Worm (Caenorhabditis elegans): ENCODE results near the gene gtr-1.

Gene gtr-1

DNA sequence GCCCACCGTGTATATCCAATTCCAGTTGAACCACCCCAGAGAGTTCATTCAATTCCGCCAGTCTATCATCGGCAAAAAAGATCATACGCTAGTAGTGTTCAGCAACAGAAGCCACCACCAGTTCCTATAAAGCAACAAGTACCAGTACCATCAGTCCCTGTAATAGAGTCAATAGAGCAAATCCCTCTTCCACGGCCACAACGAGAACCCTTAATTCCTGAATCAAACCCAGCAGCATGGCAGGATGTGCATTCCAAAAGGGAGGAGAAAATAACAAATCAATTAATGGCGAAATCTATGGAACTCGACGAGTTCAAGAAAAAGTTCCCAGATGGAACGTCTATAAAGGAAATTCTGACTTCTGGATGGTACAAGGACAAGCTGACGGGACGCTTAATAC is 12.7 kb upstream of the gtr-1 start:
- TF ChIP-seq ceh-24 (tag; optimal IDR thresholded peaks at IDR 0.05) (no peak), hlh-15 (tag; optimal IDR thresholded peaks at IDR 0.05) (no peak), T23F11.4 (GFP tag; optimal IDR thresholded peaks at IDR 0.05) (no peak), ceh-2 (tag; optimal IDR thresholded peaks at IDR 0.05) (no peak), pag-3 (tag; optimal IDR thresholded peaks at IDR 0.05; ENCODE audit: borderline replicate concordance) (no peak), lim-6 (tag; optimal IDR thresholded peaks at IDR 0.05) (no peak), zip-5 (tag; optimal IDR thresholded peaks at IDR 0.05) (no peak), sox-4 (tag; optimal IDR thresholded peaks at IDR 0.05) (no peak), ceh-9 (tag; optimal IDR thresholded peaks at IDR 0.05) (no peak), syd-9 (tag; optimal IDR thresholded peaks at IDR 0.05) (no peak), ceh-22 (tag; optimal IDR thresholded peaks at IDR 0.05) (no peak), pha-2 (tag; optimal IDR thresholded peaks at IDR 0.05) (no peak), ahr-1 (tag; optimal IDR thresholded peaks at IDR 0.05) (no peak), Y22D7AL.16 (tag; optimal IDR thresholded peaks at IDR 0.05) (no peak), elt-4 (tag; optimal IDR thresholded peaks at IDR 0.05) (no peak)

DNA sequence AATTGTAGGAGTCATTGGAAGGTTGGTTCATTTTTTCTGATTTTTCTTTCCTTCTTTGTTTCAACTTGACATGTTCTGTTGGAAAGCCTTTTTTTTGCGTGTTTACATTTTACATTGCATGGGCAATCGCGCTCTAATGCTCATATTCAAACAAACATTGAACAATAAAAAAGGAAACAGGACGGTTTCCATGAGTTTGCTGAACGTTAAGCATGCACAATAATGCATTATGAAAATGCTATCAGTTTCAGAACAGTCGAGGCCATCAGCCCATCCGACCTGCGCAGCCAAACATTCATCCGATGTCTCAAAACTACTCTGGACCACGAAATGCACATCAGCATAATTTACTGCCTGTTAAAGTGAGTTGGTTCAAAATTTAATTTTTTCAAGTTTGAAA is 12.0 kb upstream of the gtr-1 start:
- TF ChIP-seq dmd-4 (tag; optimal IDR thresholded peaks at IDR 0.05; ENCODE audit: borderline replicate concordance), result no peak
- TF ChIP-seq ceh-14 (tag; optimal IDR thresholded peaks at IDR 0.05), result no peak
- no peak for TF ChIP-seq unc-3 (GFP tag; conservative IDR thresholded peaks at IDR 0.05)
- no peak for TF ChIP-seq unc-3 (tag; optimal IDR thresholded peaks at IDR 0.05)
- no peak for TF ChIP-seq Y22D7AL.16 (tag; optimal IDR thresholded peaks at IDR 0.05)

DNA sequence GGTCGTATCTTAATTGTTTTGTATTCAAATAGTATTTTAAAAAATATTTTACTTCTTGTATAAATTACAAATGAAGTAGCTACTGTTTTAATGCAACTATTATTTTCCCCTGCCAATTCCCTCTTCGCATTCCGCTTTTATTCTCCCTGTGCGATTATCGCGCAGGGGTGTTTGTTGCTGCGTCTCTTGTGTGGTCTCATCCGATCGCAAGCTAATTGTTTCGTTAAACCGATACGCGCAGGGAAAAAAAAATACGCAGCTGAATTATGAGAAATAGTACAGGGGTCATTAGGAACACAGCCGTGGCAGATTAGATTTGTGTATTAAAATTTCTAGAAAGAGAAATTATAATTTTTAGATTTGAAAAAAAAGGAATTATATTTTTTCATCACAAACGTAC is 3.9 kb downstream of the gtr-1 start:
- TF ChIP-seq hlh-15 (tag; optimal IDR thresholded peaks at IDR 0.05) (peak; percentile 47), ceh-45 (GFP tag; IDR thresholded peaks at IDR 0.05) (peak; percentile 74; the same call in 1 of the 2 replicates), ceh-14 (tag; optimal IDR thresholded peaks at IDR 0.05) (peak; percentile 71), T23F11.4 (GFP tag; optimal IDR thresholded peaks at IDR 0.05) (peak; percentile 19), C38D4.7 (GFP tag; optimal IDR thresholded peaks at IDR 0.05) (no peak), ahr-1 (tag; optimal IDR thresholded peaks at IDR 0.05) (peak; percentile 68), sox-4 (tag; optimal IDR thresholded peaks at IDR 0.05) (peak; percentile 49), ceh-19 (GFP tag; optimal IDR thresholded peaks at IDR 0.05) (peak; percentile 78), fkh-6 (tag; optimal IDR thresholded peaks at IDR 0.05) (peak; percentile 18), ceh-48 (tag; optimal IDR thresholded peaks at IDR 0.05) (peak; percentile 75), ztf-16 (tag; optimal IDR thresholded peaks at IDR 0.05) (peak; percentile 86), tbx-2 (tag; optimal IDR thresholded peaks at IDR 0.05) (peak; percentile 95), eyg-1 (tag; optimal IDR thresholded peaks at IDR 0.05) (peak; percentile 75), gmeb-2 (tag; optimal IDR thresholded peaks at IDR 0.05) (peak; percentile 41), sox-2 (GFP tag; IDR thresholded peaks at IDR 0.05) (peak; percentile 74), hlh-30 (tag; optimal IDR thresholded peaks at IDR 0.05; ENCODE audit: insufficient read depth) (peak; percentile 72), unc-3 (GFP tag; conservative IDR thresholded peaks at IDR 0.05) (peak; percentile 66), unc-3 (tag; optimal IDR thresholded peaks at IDR 0.05) (peak; percentile 74), elt-4 (tag; optimal IDR thresholded peaks at IDR 0.05) (no peak), lim-6 (tag; optimal IDR thresholded peaks at IDR 0.05) (no peak), syd-9 (tag; optimal IDR thresholded peaks at IDR 0.05) (peak; percentile 80), fax-1 (tag; optimal IDR thresholded peaks at IDR 0.05) (peak; percentile 36), ceh-9 (tag; optimal IDR thresholded peaks at IDR 0.05) (no peak), unc-55 (GFP tag; optimal IDR thresholded peaks at IDR 0.05) (peak; percentile 55), F13H6.1 (tag; optimal IDR thresholded peaks at IDR 0.05) (peak; percentile 47), fkh-10 (GFP tag; optimal IDR thresholded peaks at IDR 0.05) (peak; percentile 26), mec-3 (tag; optimal IDR thresholded peaks at IDR 0.05; ENCODE audit: borderline replicate concordance) (no peak), nhr-232 (tag; optimal IDR thresholded peaks at IDR 0.05) (no peak), ceh-6 (GFP tag; optimal IDR thresholded peaks at IDR 0.05) (peak; percentile 40), K02D7.2 (tag; optimal IDR thresholded peaks at IDR 0.05) (peak; percentile 17), C08G9.2 (tag; optimal IDR thresholded peaks at IDR 0.05) (peak; percentile 57), zip-5 (tag; optimal IDR thresholded peaks at IDR 0.05) (peak; percentile 34), ceh-34 (tag; optimal IDR thresholded peaks at IDR 0.05) (peak; percentile 95), sdc-2 (tag; optimal IDR thresholded peaks at IDR 0.05) (peak; percentile 100), nfya-1 (tag; optimal IDR thresholded peaks at IDR 0.05) (peak; percentile 95), che-1 (tag; optimal IDR thresholded peaks at IDR 0.05) (no peak), ceh-2 (tag; optimal IDR thresholded peaks at IDR 0.05) (peak; percentile 91), pax-1 (tag; optimal IDR thresholded peaks at IDR 0.05) (peak; percentile 96), odd-2 (tag; optimal IDR thresholded peaks at IDR 0.05) (no peak), unc-42 (tag; optimal IDR thresholded peaks at IDR 0.05) (peak; percentile 96), hlh-8 (tag; optimal IDR thresholded peaks at IDR 0.05) (peak; percentile 67)
